Worm (Caenorhabditis elegans): ENCODE data around the gene B0348.10.

- TF ChIP-seq duxl-1 (tag; optimal IDR thresholded peaks at IDR 0.05; ENCODE audit: poor library complexity) = no peak
- TF ChIP-seq ceh-62 (tag; optimal IDR thresholded peaks at IDR 0.05) = no peak
- no peak for TF ChIP-seq ztf-7 (tag; optimal IDR thresholded peaks at IDR 0.05)
Observed at ce11 chrV:11158-11557, 2.6 kb upstream of the B0348.10 start.

Measured in whole organism, L4 larva.